Worm (Caenorhabditis elegans): Measurements from ENCODE around the gene str-206.

DNA sequence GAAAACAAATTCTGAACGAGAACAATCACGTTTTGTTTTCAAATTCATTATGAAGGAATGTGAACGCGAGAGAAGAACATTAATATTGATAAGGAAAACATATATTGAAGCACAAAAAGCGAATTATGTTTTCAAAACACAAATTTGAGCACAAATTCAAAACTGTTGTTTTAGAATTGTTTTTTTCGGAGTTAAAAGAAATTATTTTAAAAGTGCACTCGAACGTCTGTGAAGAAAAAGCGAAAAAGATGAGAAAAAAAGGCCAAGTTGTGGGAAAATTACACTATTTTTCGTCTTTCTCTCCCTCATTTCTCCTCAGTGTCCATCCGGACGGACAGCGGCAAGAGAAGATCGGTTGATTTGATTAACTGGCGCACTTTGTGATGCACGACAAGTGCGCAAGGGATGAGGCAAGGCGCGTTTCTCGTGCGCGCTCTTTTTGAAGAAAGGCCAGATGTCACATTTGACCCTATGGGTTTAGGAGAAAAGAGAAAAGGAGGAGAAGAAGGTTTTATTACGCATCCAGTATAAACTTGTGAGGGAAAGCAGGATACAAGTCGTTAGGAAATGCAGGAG, 49.4 kb downstream of the str-206 start, which contains the start of gene mrck-1:
- no peak for TF ChIP-seq mel-28 (tag; optimal IDR thresholded peaks at IDR 0.05; ENCODE audit: borderline replicate concordance)
- peak; percentile 72 for TF ChIP-seq snpc-4 (GFP tag; optimal IDR thresholded peaks at IDR 0.05)
- TF ChIP-seq snpc-4 (tag; optimal IDR thresholded peaks at IDR 0.05): peak in 3 of 4 experiments; percentile 61 to 65 (median 64)

All from whole organism, young adult.